Fruit fly (Drosophila melanogaster) whole organism, embryonic: Measurements from ENCODE around the gene CG2972.
A peak's percentile ranks its signal among the peaks of the same experiment; 100 is the strongest.

Experiments used
- Antp ChIP-seq: fragments of 200-800 bp; sonication (Bioruptor generic); optimal IDR thresholded peaks from 3 replicates; lab custom pipeline; 2016; ENCODE audit warnings: missing biosample characterization, missing genetic modification characterization
- CG11247 ChIP-seq: fragments of 200-800 bp; sonication (Bioruptor generic); IDR thresholded peaks from 2 replicates; pipeline ENCODE4 v1.3.6; 2022; ENCODE audit warnings: missing biosample characterization, missing genetic modification characterization
- CG12236 ChIP-seq: fragments of 200-800 bp; sonication (Bioruptor generic); optimal IDR thresholded peaks from 2 replicates; lab custom pipeline; 2016; ENCODE audit warnings: missing biosample characterization, missing genetic modification characterization
- CG12299 ChIP-seq: fragments of 200-800 bp; sonication (Bioruptor generic); optimal IDR thresholded peaks from 2 replicates; lab custom pipeline; 2018; ENCODE audit warnings: missing biosample characterization, mild to moderate bottlenecking, missing genetic modification characterization
- CG12942 ChIP-seq: fragments of 200-800 bp; sonication (Bioruptor generic); optimal IDR thresholded peaks from 3 replicates; lab custom pipeline; 2016; ENCODE audit warnings: missing biosample characterization, missing genetic modification characterization
- CG17568 ChIP-seq: fragments of 200-800 bp; sonication (Bioruptor generic); optimal IDR thresholded peaks from 2 replicates; lab custom pipeline; 2018; ENCODE audit warnings: missing biosample characterization, mild to moderate bottlenecking, missing genetic modification characterization, moderate library complexity
- CG17612 ChIP-seq: fragments of 200-800 bp; sonication (Bioruptor generic); IDR thresholded peaks from 2 replicates; pipeline ENCODE4 v1.3.6; 2022; ENCODE audit warnings: missing biosample characterization, missing genetic modification characterization
- CG17912 ChIP-seq: fragments of 200-800 bp; sonication (Bioruptor generic); optimal IDR thresholded peaks from 2 replicates; lab custom pipeline; 2018; ENCODE audit warnings: missing biosample characterization, mild to moderate bottlenecking, missing genetic modification characterization
- CG2116 ChIP-seq: fragments of 200-800 bp; sonication (Bioruptor generic); optimal IDR thresholded peaks from 3 replicates; lab custom pipeline; 2018; ENCODE audit warnings: missing biosample characterization, mild to moderate bottlenecking, missing genetic modification characterization
- CG2678 ChIP-seq: fragments of 200-800 bp; sonication (Bioruptor generic); optimal IDR thresholded peaks from 3 replicates; lab custom pipeline; 2019; ENCODE audit warnings: missing biosample characterization, mild to moderate bottlenecking, missing genetic modification characterization, moderate library complexity
- CG2875 ChIP-seq: fragments of 200-800 bp; sonication (Bioruptor generic); optimal IDR thresholded peaks from 2 replicates; lab custom pipeline; 2017; ENCODE audit warnings: missing biosample characterization, mild to moderate bottlenecking, missing genetic modification characterization, missing genetic modification reagents
- CG30431 ChIP-seq: fragments of 200-800 bp; sonication (Bioruptor generic); optimal IDR thresholded peaks from 2 replicates; lab custom pipeline; 2017; ENCODE audit warnings: missing biosample characterization, missing genetic modification characterization
- CG32532 ChIP-seq: fragments of 200-800 bp; sonication (Bioruptor generic); IDR thresholded peaks from 2 replicates; pipeline ENCODE4 v1.3.6; 2022; ENCODE audit warnings: missing biosample characterization, missing genetic modification characterization
- CG3281 ChIP-seq: fragments of 200-800 bp; sonication (Bioruptor generic); optimal IDR thresholded peaks from 3 replicates; lab custom pipeline; 2017; ENCODE audit warnings: missing biosample characterization, mild to moderate bottlenecking, missing genetic modification characterization
- CG33213 ChIP-seq: fragments of 200-800 bp; sonication (Bioruptor generic); optimal IDR thresholded peaks from 3 replicates; lab custom pipeline; 2016; ENCODE audit warnings: missing biosample characterization, missing genetic modification characterization
- CG3407 ChIP-seq: fragments of 200-800 bp; sonication (Bioruptor generic); optimal IDR thresholded peaks from 2 replicates; lab custom pipeline; 2018; ENCODE audit warnings: missing biosample characterization, mild to moderate bottlenecking, missing genetic modification characterization
- CG4328 ChIP-seq: fragments of 200-800 bp; sonication (Bioruptor generic); optimal IDR thresholded peaks from 3 replicates; lab custom pipeline; 2017; ENCODE audit warnings: missing biosample characterization, missing genetic modification reagents, missing genetic modification characterization
- CG6175 ChIP-seq: fragments of 200-800 bp; sonication (Bioruptor generic); IDR thresholded peaks from 3 replicates; pipeline ENCODE4 v1.3.6; 2022; ENCODE audit warnings: missing biosample characterization, missing genetic modification characterization
- CG6854 ChIP-seq: fragments of 200-800 bp; sonication (Bioruptor generic); optimal IDR thresholded peaks from 3 replicates; lab custom pipeline; 2017; ENCODE audit warnings: missing biosample characterization, mild to moderate bottlenecking, missing genetic modification characterization
- CG7928 ChIP-seq: fragments of 200-800 bp; sonication (Bioruptor generic); optimal IDR thresholded peaks from 2 replicates; lab custom pipeline; 2017; ENCODE audit warnings: missing biosample characterization, mild to moderate bottlenecking, missing genetic modification characterization
- CG7963 ChIP-seq: fragments of 200-800 bp; sonication (Bioruptor generic); IDR thresholded peaks from 3 replicates; pipeline ENCODE4 v1.3.6; 2022; ENCODE audit warnings: missing biosample characterization, missing genetic modification characterization; ENCODE audit not compliant: partially characterized antibody
- CG9215 ChIP-seq: fragments of 200-800 bp; sonication (Bioruptor generic); IDR thresholded peaks from 2 replicates; pipeline ENCODE4 v1.3.6; 2022; ENCODE audit warnings: missing biosample characterization, missing genetic modification characterization
- CoRest ChIP-seq: fragments of 200-800 bp; sonication (Bioruptor generic); optimal IDR thresholded peaks from 3 replicates; lab custom pipeline; 2018; ENCODE audit warnings: missing biosample characterization, mild to moderate bottlenecking, missing genetic modification characterization, moderate library complexity
- CrebB ChIP-seq: fragments of 200-800 bp; sonication (Bioruptor generic); optimal IDR thresholded peaks from 3 replicates; lab custom pipeline; 2018; ENCODE audit warnings: missing biosample characterization, mild to moderate bottlenecking, missing genetic modification characterization
- Dip3 ChIP-seq: fragments of 200-800 bp; sonication (Bioruptor generic); optimal IDR thresholded peaks from 3 replicates; lab custom pipeline; 2016; ENCODE audit warnings: missing biosample characterization, missing genetic modification characterization
- Dp ChIP-seq: fragments of 200-800 bp; sonication (Bioruptor generic); optimal IDR thresholded peaks from 2 replicates; lab custom pipeline; 2018; ENCODE audit warnings: missing biosample characterization, mild to moderate bottlenecking, missing genetic modification characterization, moderate library complexity
- HmgZ ChIP-seq: fragments of 200-800 bp; sonication (Bioruptor generic); optimal IDR thresholded peaks from 2 replicates; lab custom pipeline; 2018; ENCODE audit warnings: missing biosample characterization, mild to moderate bottlenecking, missing genetic modification characterization
- Mrtf ChIP-seq: fragments of 200-800 bp; sonication (Bioruptor generic); IDR thresholded peaks from 3 replicates; pipeline ENCODE4 v1.3.6; 2022; ENCODE audit warnings: missing biosample characterization, missing genetic modification characterization
- Oaz ChIP-seq: fragments of 200-800 bp; sonication (Bioruptor generic); IDR thresholded peaks from 2 replicates; pipeline ENCODE4 v1.3.6; 2022; ENCODE audit warnings: missing biosample characterization, missing genetic modification characterization
- Usf ChIP-seq: fragments of 200-800 bp; sonication (Bioruptor generic); optimal IDR thresholded peaks from 2 replicates; lab custom pipeline; 2017; ENCODE audit warnings: missing genotype, missing biosample characterization, missing genetic modification characterization
- btn ChIP-seq: fragments of 200-800 bp; sonication (Bioruptor generic); optimal IDR thresholded peaks from 2 replicates; lab custom pipeline; 2016; ENCODE audit warnings: missing biosample characterization, missing genetic modification characterization
- corto ChIP-seq: fragments of 200-800 bp; sonication (Bioruptor generic); optimal IDR thresholded peaks from 2 replicates; lab custom pipeline; 2016; ENCODE audit warnings: missing biosample characterization, mild to moderate bottlenecking, missing genetic modification characterization, moderate library complexity
- croc ChIP-seq: fragments of 200-800 bp; sonication (Bioruptor generic); conservative IDR thresholded peaks from 3 replicates; pipeline ENCODE4 v1.3.6; 2022; ENCODE audit warnings: missing biosample characterization, missing genetic modification characterization
- dm ChIP-seq: fragments of 200-800 bp; sonication (Bioruptor generic); optimal IDR thresholded peaks from 3 replicates; lab custom pipeline; 2016; ENCODE audit warnings: missing biosample characterization, missing genetic modification characterization
- esg ChIP-seq: fragments of 200-800 bp; sonication (Bioruptor generic); conservative IDR thresholded peaks from 2 replicates; pipeline ENCODE4 v1.3.6; 2022; ENCODE audit warnings: missing biosample characterization, missing genetic modification characterization
- ftz-f1 ChIP-seq: fragments of 200-800 bp; sonication (Bioruptor generic); optimal IDR thresholded peaks from 2 replicates; lab custom pipeline; 2016; ENCODE audit warnings: missing biosample characterization, missing genetic modification characterization
- fu2 ChIP-seq: fragments of 200-800 bp; sonication (Bioruptor generic); optimal IDR thresholded peaks from 2 replicates; lab custom pipeline; 2016; ENCODE audit warnings: missing biosample characterization, missing genetic modification characterization
- grau ChIP-seq: fragments of 200-800 bp; optimal IDR thresholded peaks from 3 replicates; lab custom pipeline; 2019; ENCODE audit warnings: missing biosample characterization, mild to moderate bottlenecking, missing genetic modification characterization, moderate library complexity
- hth ChIP-seq: fragments of >200 bp; optimal IDR thresholded peaks from 2 replicates; lab custom pipeline; 2017; ENCODE audit warnings: inconsistent platforms
- ind ChIP-seq: fragments of 200-800 bp; sonication (Bioruptor generic); optimal IDR thresholded peaks from 3 replicates; lab custom pipeline; 2016; ENCODE audit warnings: missing biosample characterization, missing genetic modification characterization
- jumu ChIP-seq: fragments of 200-800 bp; sonication (Bioruptor generic); optimal IDR thresholded peaks from 3 replicates; lab custom pipeline; 2016; ENCODE audit warnings: missing biosample characterization, missing genetic modification characterization
- nerfin-1 ChIP-seq: fragments of 200-800 bp; sonication (Bioruptor generic); optimal IDR thresholded peaks from 3 replicates; lab custom pipeline; 2019; ENCODE audit warnings: missing biosample characterization, mild to moderate bottlenecking, missing genetic modification characterization, moderate library complexity
- nerfin-2 ChIP-seq: fragments of 200-800 bp; sonication (Bioruptor generic); IDR thresholded peaks from 2 replicates; pipeline ENCODE4 v1.3.6; 2022; ENCODE audit warnings: missing biosample characterization, missing genetic modification characterization; ENCODE audit not compliant: partially characterized antibody
- phol ChIP-seq: fragments of 200-800 bp; sonication (Bioruptor generic); optimal IDR thresholded peaks from 3 replicates; lab custom pipeline; 2018; ENCODE audit warnings: missing biosample characterization, mild to moderate bottlenecking, missing genetic modification characterization, moderate library complexity
- ranshi ChIP-seq: fragments of 200-800 bp; sonication (Bioruptor generic); IDR thresholded peaks from 2 replicates; pipeline ENCODE4 v1.3.6; 2022; ENCODE audit warnings: missing biosample characterization, missing genetic modification characterization
- sens-2 ChIP-seq: fragments of 200-800 bp; sonication (Bioruptor generic); IDR thresholded peaks from 2 replicates; pipeline ENCODE4 v1.3.6; 2022; ENCODE audit warnings: missing biosample characterization, missing genetic modification characterization
- toy ChIP-seq: fragments of 200-800 bp; sonication (Bioruptor generic); IDR thresholded peaks from 2 replicates; pipeline ENCODE4 v1.3.6; 2022; ENCODE audit warnings: missing biosample characterization, missing genetic modification characterization
- vnd ChIP-seq: fragments of 200-800 bp; sonication (Bioruptor generic); IDR thresholded peaks from 3 replicates; pipeline ENCODE4 v1.3.6; 2022; ENCODE audit warnings: missing biosample characterization, missing genetic modification characterization; ENCODE audit not compliant: partially characterized antibody
- zen ChIP-seq: fragments of 200-800 bp; sonication (Bioruptor generic); optimal IDR thresholded peaks from 3 replicates; lab custom pipeline; 2018; ENCODE audit warnings: missing biosample characterization, mild to moderate bottlenecking, missing genetic modification characterization, moderate library complexity

The CG2972 gene

dm6 chrX:10088023-10088913 lies 5.3 kb downstream of the CG2972 start (continued):
- TF ChIP-seq ranshi (peak; percentile 74), CG12942 (GFP tag; lab: Kevin White, UChicago) (peak; percentile 33), Dip3 (GFP tag; lab: Kevin White, UChicago) (no peak), nerfin-1 (tag; lab: Kevin White, UChicago) (no peak), ind (GFP tag; lab: Kevin White, UChicago) (peak; percentile 41), hth (lab: Kevin White, UChicago) (no peak), Dp (GFP tag; lab: Kevin White, UChicago) (no peak), Oaz (GFP tag; lab: Robert Waterston, UW) (no peak), croc (GFP tag; lab: Robert Waterston, UW) (peak; percentile 57; the same call in 2 of the 3 replicates), CG3281 (GFP tag; lab: Kevin White, UChicago) (peak; percentile 43), vnd (GFP tag; lab: Robert Waterston, UW) (no peak), CG7963 (no peak), sens-2 (GFP tag; lab: Robert Waterston, UW) (peak; percentile 70), CG2678 (tag; lab: Kevin White, UChicago) (peak; percentile 57), zen (tag; lab: Kevin White, UChicago) (peak; percentile 87), ftz-f1 (no peak), CG9215 (peak; percentile 29; the same call in 1 of the 2 replicates), esg (GFP tag; lab: Robert Waterston, UW) (peak; percentile 44), phol (tag; lab: Kevin White, UChicago) (peak; percentile 73), dm (GFP tag; lab: Kevin White, UChicago) (no peak), CG2116 (GFP tag; lab: Kevin White, UChicago) (peak; percentile 28), CG6175 (no peak), Antp (GFP tag; lab: Kevin White, UChicago) (peak; percentile 19), CG17612 (GFP tag; lab: Robert Waterston, UW) (peak; percentile 23; the same call in 1 of the 2 replicates), CG12236 (GFP tag; lab: Kevin White, UChicago) (no peak), CG32532 (GFP tag; lab: Robert Waterston, UW) (peak; percentile 61), CG7928 (GFP tag; lab: Kevin White, UChicago) (no peak), CoRest (peak; percentile 48), btn (GFP tag; lab: Kevin White, UChicago) (no peak), CG2875 (peak; percentile 58), CG4328 (GFP tag; lab: Kevin White, UChicago) (no peak), CrebB (tag; lab: Kevin White, UChicago) (no peak), corto (GFP tag; lab: Kevin White, UChicago) (peak; percentile 74), HmgZ (tag; lab: Kevin White, UChicago) (peak; percentile 16), CG33213 (peak; percentile 20), CG11247 (peak; percentile 37; the same call in 1 of the 2 replicates), toy (no peak), Mrtf (peak; percentile 63; the same call in 2 of the 3 replicates), CG3407 (GFP tag; lab: Kevin White, UChicago) (peak; percentile 43), fu2 (no peak), CG6854 (no peak), nerfin-2 (GFP tag; lab: Robert Waterston, UW) (no peak), grau (tag; lab: Kevin White, UChicago) (peak; percentile 57), CG30431 (GFP tag; lab: Kevin White, UChicago) (peak; percentile 59), CG17568 (GFP tag; lab: Kevin White, UChicago) (no peak), CG17912 (no peak), jumu (GFP tag; lab: Kevin White, UChicago) (peak; percentile 32), Usf (peak; percentile 31), CG12299 (tag; lab: Kevin White, UChicago) (no peak)
